Worm (Caenorhabditis elegans) whole organism, L4 larva: ENCODE measurements around the gene slc-17.4.

ENCODE experiments used
- F37D6.2 ChIP-seq: sonication (generic microtip); optimal IDR thresholded peaks from 2 replicates; lab custom pipeline; 2016; ENCODE audit warnings: mild to moderate bottlenecking, missing genetic modification characterization, missing compliant biosample characterization
- R02D3.7 ChIP-seq: fragments of 150-350 bp; sonication (generic microtip); optimal IDR thresholded peaks from 3 replicates; lab custom pipeline; 2014; ENCODE audit warnings: missing biosample characterization, missing genetic modification characterization
- Y5F2A.4 ChIP-seq: fragments of 200-800 bp; sonication (Bioruptor generic); optimal IDR thresholded peaks from 2 replicates; lab custom pipeline; 2018; ENCODE audit warnings: mild to moderate bottlenecking, missing genetic modification characterization, missing compliant biosample characterization
- ZK337.2 ChIP-seq: fragments of 200-800 bp; sonication (Bioruptor generic); IDR thresholded peaks from 2 replicates; pipeline ENCODE4 v1.3.6; 2022; ENCODE audit warnings: missing genetic modification reagents, missing genetic modification characterization, missing compliant biosample characterization
- ZK546.5 ChIP-seq, 2 experiments: sonication (generic microtip); optimal IDR thresholded peaks; 2 replicates each; lab custom pipeline; 2017; ENCODE audit warnings: missing biosample characterization in 2 of 2, missing genetic modification characterization in 2 of 2
- aly-2 ChIP-seq: sonication (generic microtip); optimal IDR thresholded peaks from 2 replicates; lab custom pipeline; 2018; ENCODE audit warnings: missing biosample characterization, missing genetic modification characterization
- attf-4 ChIP-seq: sonication (generic microtip); optimal IDR thresholded peaks from 3 replicates; lab custom pipeline; 2017; ENCODE audit warnings: missing biosample characterization, missing genetic modification characterization
- ceh-20 ChIP-seq: fragments of 200-800 bp; sonication (Bioruptor generic); IDR thresholded peaks from 2 replicates; pipeline ENCODE4 v1.3.6; 2022; ENCODE audit warnings: missing genetic modification reagents, missing genetic modification characterization, missing compliant biosample characterization
- ceh-28 ChIP-seq: fragments of 150-350 bp; optimal IDR thresholded peaks from 2 replicates; lab custom pipeline; 2014; ENCODE audit warnings: missing biosample characterization, missing genetic modification reagents, missing genetic modification characterization
- ceh-62 ChIP-seq: sonication (generic microtip); optimal IDR thresholded peaks from 2 replicates; lab custom pipeline; 2017; ENCODE audit warnings: missing biosample characterization, missing genetic modification characterization
- ctbp-1 ChIP-seq: fragments of 200-800 bp; sonication (Bioruptor generic); IDR thresholded peaks from 2 replicates; pipeline ENCODE4 v1.3.6; 2022; ENCODE audit warnings: missing genetic modification reagents, missing genetic modification characterization, missing compliant biosample characterization
- daf-12 ChIP-seq: fragments of 150-350 bp; optimal IDR thresholded peaks from 2 replicates; lab custom pipeline; 2014; ENCODE audit warnings: missing biosample characterization, missing genetic modification reagents, missing genetic modification characterization
- daf-8 ChIP-seq: fragments of 200-800 bp; sonication (Bioruptor generic); IDR thresholded peaks from 2 replicates; pipeline ENCODE4 v1.3.6; 2022; ENCODE audit warnings: missing genetic modification characterization, missing compliant biosample characterization
- dmd-6 ChIP-seq: fragments of 200-800 bp; sonication (Bioruptor generic); IDR thresholded peaks from 2 replicates; pipeline ENCODE4 v1.3.6; 2022; ENCODE audit warnings: missing genetic modification reagents, missing genetic modification characterization, missing compliant biosample characterization
- dmd-8 ChIP-seq: fragments of 200-800 bp; sonication (Bioruptor generic); IDR thresholded peaks from 2 replicates; pipeline ENCODE4 v1.3.6; 2022; ENCODE audit warnings: missing genetic modification characterization, missing compliant biosample characterization
- duxl-1 ChIP-seq: sonication (generic microtip); optimal IDR thresholded peaks from 2 replicates; lab custom pipeline; 2016; ENCODE audit warnings: mild to moderate bottlenecking, missing genetic modification characterization, moderate library complexity, missing compliant biosample characterization; ENCODE audit not compliant: poor library complexity
- egl-27 ChIP-seq: sonication (generic microtip); optimal IDR thresholded peaks from 3 replicates; lab custom pipeline; 2017; ENCODE audit warnings: missing biosample characterization, missing genetic modification reagents, missing genetic modification characterization
- egl-43 ChIP-seq: fragments of 200-800 bp; sonication (Bioruptor generic); IDR thresholded peaks from 2 replicates; pipeline ENCODE4 v1.3.6; 2022; ENCODE audit warnings: missing genetic modification reagents, missing genetic modification characterization, missing compliant biosample characterization
- fkh-10 ChIP-seq: fragments of 150-350 bp; optimal IDR thresholded peaks from 2 replicates; lab custom pipeline; 2014; ENCODE audit warnings: missing biosample characterization, missing genetic modification reagents, missing genetic modification characterization
- hif-1 ChIP-seq, 2 experiments: sonication (generic microtip); optimal IDR thresholded peaks; 2 replicates each; lab custom pipeline; 2016 to 2017; ENCODE audit warnings: missing compliant biosample characterization in 2 of 2, missing genetic modification characterization in 2 of 2, missing genetic modification reagents in 2 of 2, missing genotype in 2 of 2, mild to moderate bottlenecking in 1 of 2
- hlh-11 ChIP-seq: fragments of 200-800 bp; sonication (Bioruptor generic); optimal IDR thresholded peaks from 2 replicates; lab custom pipeline; 2018; ENCODE audit warnings: mild to moderate bottlenecking, missing genetic modification characterization, missing compliant biosample characterization
- hmg-1.1 ChIP-seq: fragments of 200-800 bp; sonication (Bioruptor generic); IDR thresholded peaks from 2 replicates; pipeline ENCODE4 v1.3.6; 2022; ENCODE audit warnings: missing genetic modification reagents, missing genetic modification characterization, missing compliant biosample characterization
- lin-13 ChIP-seq: fragments of 150-350 bp; optimal IDR thresholded peaks from 2 replicates; lab custom pipeline; 2014; ENCODE audit warnings: missing biosample characterization, missing genetic modification reagents, missing genetic modification characterization
- lin-15B ChIP-seq: fragments of 150-350 bp; sonication (generic microtip); optimal IDR thresholded peaks from 3 replicates; lab custom pipeline; 2014; ENCODE audit warnings: missing biosample characterization, missing genetic modification characterization
- lsy-2 ChIP-seq, 2 experiments: fragments of 150-350 bp in 1 of 2; sonication (generic microtip) in 1 of 2; optimal IDR thresholded peaks; 2 replicates each; lab custom pipeline; 2014 to 2017; ENCODE audit warnings: missing biosample characterization in 2 of 2, missing genetic modification characterization in 2 of 2
- mdt-29 ChIP-seq: fragments of 200-800 bp; sonication (Bioruptor generic); IDR thresholded peaks from 2 replicates; pipeline ENCODE4 v1.3.6; 2022; ENCODE audit warnings: missing genetic modification reagents, missing genetic modification characterization, missing compliant biosample characterization
- mep-1 ChIP-seq: fragments of 150-350 bp; sonication (generic microtip); optimal IDR thresholded peaks from 3 replicates; lab custom pipeline; 2014; ENCODE audit warnings: missing biosample characterization, missing genetic modification characterization
- nhr-237 ChIP-seq: sonication (generic microtip); optimal IDR thresholded peaks from 2 replicates; lab custom pipeline; 2017; ENCODE audit warnings: missing biosample characterization, missing genetic modification characterization
- nhr-41 ChIP-seq: fragments of 200-800 bp; sonication (Bioruptor generic); IDR thresholded peaks from 2 replicates; pipeline ENCODE4 v1.3.6; 2022; ENCODE audit warnings: missing genetic modification reagents, missing genetic modification characterization, missing compliant biosample characterization
- nhr-6 ChIP-seq: fragments of 150-350 bp; optimal IDR thresholded peaks from 2 replicates; lab custom pipeline; 2014; ENCODE audit warnings: missing biosample characterization, missing genetic modification characterization
- nhr-77 ChIP-seq: fragments of 150-350 bp; optimal IDR thresholded peaks from 2 replicates; lab custom pipeline; 2014; ENCODE audit warnings: missing biosample characterization, missing genetic modification characterization
- pha-4 ChIP-seq, 2 experiments: fragments of 150-350 bp in 1 of 2; fragments of 200-800 bp in 1 of 2; sonication (Bioruptor generic) in 1 of 2; IDR thresholded peaks in 1 of 2; optimal IDR thresholded peaks in 1 of 2; 2 replicates each; pipeline versions ENCODE4 v1.3.6 to Lab custom; 2014 to 2022; ENCODE audit warnings: missing genetic modification characterization in 2 of 2, missing genetic modification reagents in 2 of 2, missing biosample characterization in 1 of 2, missing compliant biosample characterization in 1 of 2
- pqm-1 ChIP-seq: sonication (generic microtip); optimal IDR thresholded peaks from 2 replicates; lab custom pipeline; 2017; ENCODE audit warnings: missing biosample characterization, missing genetic modification characterization
- skn-1 ChIP-seq: fragments of 150-350 bp; optimal IDR thresholded peaks from 2 replicates; lab custom pipeline; 2014; ENCODE audit warnings: missing biosample characterization, missing genetic modification characterization
- snpc-1.2 ChIP-seq: fragments of 200-800 bp; sonication (Bioruptor generic); IDR thresholded peaks from 2 replicates; pipeline ENCODE4 v1.3.6; 2022; ENCODE audit warnings: missing genetic modification reagents, missing genetic modification characterization, missing compliant biosample characterization
- snpc-4 ChIP-seq: fragments of 150-350 bp; optimal IDR thresholded peaks from 2 replicates; lab custom pipeline; 2014; ENCODE audit warnings: missing biosample characterization, missing genetic modification characterization
- tra-1 ChIP-seq: fragments of 200-800 bp; sonication (Bioruptor generic); IDR thresholded peaks from 2 replicates; pipeline ENCODE4 v1.3.6; 2022; ENCODE audit warnings: missing genetic modification reagents, missing genetic modification characterization, missing compliant biosample characterization
- unc-130 ChIP-seq: sonication (generic microtip); optimal IDR thresholded peaks from 2 replicates; lab custom pipeline; 2016; ENCODE audit warnings: missing genetic modification reagents, missing genetic modification characterization, missing compliant biosample characterization
- unc-39 ChIP-seq: sonication (generic microtip); optimal IDR thresholded peaks from 2 replicates; lab custom pipeline; 2017; ENCODE audit warnings: missing biosample characterization, missing genetic modification characterization
- unc-62 ChIP-seq, 3 experiments: fragments of 150-350 bp in 1 of 3; sonication (generic microtip); optimal IDR thresholded peaks in 2 of 3; peaks in 1 of 3; 1 replicate in 1 of 3; 2 replicates in 2 of 3; lab custom pipeline; 2014 to 2017; ENCODE audit warnings: missing biosample characterization in 3 of 3, missing genetic modification characterization in 3 of 3, missing genetic modification reagents in 3 of 3, missing genotype in 1 of 3
- vab-7 ChIP-seq: fragments of 200-800 bp; sonication (Bioruptor generic); IDR thresholded peaks from 2 replicates; pipeline ENCODE4 v1.3.6; 2022; ENCODE audit warnings: missing genetic modification reagents, missing genetic modification characterization, missing compliant biosample characterization
- zfp-3 ChIP-seq: fragments of 200-800 bp; sonication (Bioruptor generic); conservative IDR thresholded peaks from 2 replicates; pipeline ENCODE4 v1.3.6; 2022; ENCODE audit warnings: missing genetic modification reagents, missing genetic modification characterization, missing compliant biosample characterization
- zip-11 ChIP-seq: fragments of 200-800 bp; sonication (Bioruptor generic); IDR thresholded peaks from 2 replicates; pipeline ENCODE4 v1.3.6; 2022; ENCODE audit warnings: missing genetic modification characterization, missing compliant biosample characterization
- zip-2 ChIP-seq: fragments of 150-350 bp; optimal IDR thresholded peaks from 2 replicates; lab custom pipeline; 2014; ENCODE audit warnings: missing biosample characterization, missing genetic modification characterization

Gene slc-17.4

DNA sequence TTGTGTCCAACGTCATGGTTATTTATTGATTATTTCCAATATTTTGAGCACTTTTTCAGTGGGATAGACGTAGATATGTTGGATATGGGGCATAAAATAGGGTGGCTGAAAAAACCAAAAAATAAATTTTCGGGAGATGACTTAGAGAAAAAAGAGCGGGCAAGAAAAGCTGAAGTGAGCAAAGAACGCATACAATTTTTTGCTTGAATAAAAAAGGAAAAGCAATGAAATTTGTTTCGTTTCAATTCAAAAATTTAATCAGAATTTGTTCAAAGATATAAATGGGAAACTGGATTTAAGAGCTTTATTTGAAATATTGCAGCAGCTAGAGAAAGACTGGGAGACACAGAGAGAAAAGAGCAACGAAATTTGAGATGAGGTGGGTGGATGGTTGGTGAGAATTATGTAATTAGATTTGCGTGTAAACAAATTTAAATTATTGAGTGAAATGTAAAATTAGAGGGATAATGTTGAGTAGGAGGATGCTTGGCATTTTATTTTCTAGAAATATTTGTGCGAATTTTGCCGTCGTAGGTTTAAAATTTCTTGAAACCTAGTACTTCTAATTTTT, at the start of gene slc-17.4, which contains the start of gene T28F3.11:
Gene slc-17.4, minus strand, starts transcription at position 105 of the 571 bp plus-strand sequence.
Gene T28F3.11, minus strand, starts transcription at position 51 of the 571 bp plus-strand sequence.
- TF ChIP-seq unc-62 (GFP tag; optimal IDR thresholded peaks at IDR 0.05 in 1 of 2; lab: Kevin White, UChicago) (peak in 1 of 2 experiments; percentile 16), unc-62 (tag; optimal IDR thresholded peaks at IDR 0.05; lab: Kevin White, UChicago) (no peak), snpc-4 (tag; lab: Kevin White, UChicago) (no peak)

DNA sequence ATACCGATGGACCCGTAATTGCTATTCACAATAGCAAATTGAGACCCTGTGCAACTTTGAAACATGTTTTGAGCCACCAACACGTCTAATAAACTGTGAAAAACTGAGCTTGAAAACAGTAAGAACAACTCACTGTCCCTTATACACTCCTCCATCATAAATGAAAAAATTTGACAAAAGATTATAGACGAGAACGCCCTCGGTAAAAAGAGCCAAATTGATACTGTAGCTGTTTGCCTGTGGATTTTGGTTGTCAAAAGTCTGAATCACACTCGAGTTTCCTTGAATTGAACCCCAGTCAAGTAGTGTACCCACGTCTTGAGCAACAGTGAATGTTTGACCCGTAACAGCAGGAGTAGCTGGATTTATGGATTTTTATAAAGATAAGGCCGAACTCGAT, 49.5 kb upstream of the slc-17.4 start:
- no peak for TF ChIP-seq vab-7 (GFP tag; lab: Robert Waterston, UW)
- TF ChIP-seq unc-62 (GFP tag; optimal IDR thresholded peaks at IDR 0.05 in 1 of 2; lab: Kevin White, UChicago), result peak in 1 of 2 experiments; percentile 95
- TF ChIP-seq unc-62 (tag; optimal IDR thresholded peaks at IDR 0.05; lab: Kevin White, UChicago), result no peak
- TF ChIP-seq unc-39 (tag; lab: Kevin White, UChicago), result no peak

DNA sequence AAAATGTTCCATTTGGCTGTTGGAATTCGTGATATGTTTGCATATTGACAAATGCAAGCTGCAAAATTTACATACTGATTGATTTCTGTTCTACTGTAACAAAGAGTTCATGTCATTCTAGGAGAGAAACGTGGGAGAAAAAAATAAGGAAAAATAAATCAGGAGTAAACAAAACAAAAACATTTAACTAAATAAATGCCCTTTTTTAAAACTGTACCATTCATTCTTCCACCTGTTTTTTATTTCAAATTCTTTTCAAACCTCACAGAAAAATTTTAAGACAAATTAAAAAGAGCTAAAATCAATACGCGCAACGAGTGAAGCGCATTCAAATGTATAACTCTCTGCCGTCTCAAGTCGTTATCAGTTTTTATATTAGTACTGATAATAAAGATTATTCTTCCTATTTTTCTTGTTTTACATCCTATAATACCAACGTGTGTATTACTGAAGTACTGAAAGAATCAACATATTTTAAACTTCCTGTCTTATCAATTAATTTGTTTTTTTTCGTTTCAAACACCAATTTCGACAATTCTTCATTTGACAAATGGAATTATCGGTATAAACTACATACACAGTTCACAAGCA, 47.5 kb upstream of the slc-17.4 start, which contains the start of gene C49C3.10:
Gene C49C3.10, minus strand, starts transcription at position 51 of the 591 bp plus-strand sequence.
- TF ChIP-seq Y5F2A.4, result no peak
- no peak for TF ChIP-seq nhr-6 (tag; lab: Kevin White, UChicago)
- TF ChIP-seq aly-2 (tag; lab: Kevin White, UChicago), result no peak
- no peak for TF ChIP-seq ZK337.2 (GFP tag; lab: Robert Waterston, UW)
- no peak for TF ChIP-seq daf-12 (tag; lab: Kevin White, UChicago)
- TF ChIP-seq ceh-62 (tag; lab: Kevin White, UChicago), result no peak
- TF ChIP-seq mdt-29 (GFP tag; lab: Robert Waterston, UW), result no peak
- TF ChIP-seq pqm-1, result peak; percentile 72
- no peak for TF ChIP-seq daf-8 (GFP tag; lab: Robert Waterston, UW)
- TF ChIP-seq duxl-1 (tag; lab: Kevin White, UChicago), result no peak
- TF ChIP-seq R02D3.7 (tag; lab: Kevin White, UChicago), result no peak
- TF ChIP-seq nhr-41 (GFP tag; lab: Robert Waterston, UW), result no peak
- TF ChIP-seq tra-1 (GFP tag; lab: Robert Waterston, UW), result no peak
- no peak for TF ChIP-seq vab-7 (GFP tag; lab: Robert Waterston, UW)
- TF ChIP-seq dmd-6 (GFP tag; lab: Robert Waterston, UW), result peak; percentile 46
- peak in 1 of 2 experiments; percentile 20 for TF ChIP-seq unc-62 (GFP tag; optimal IDR thresholded peaks at IDR 0.05 in 1 of 2; lab: Kevin White, UChicago)
- TF ChIP-seq unc-62 (tag; optimal IDR thresholded peaks at IDR 0.05; lab: Kevin White, UChicago), result no peak
- TF ChIP-seq F37D6.2 (tag; lab: Kevin White, UChicago), result no peak
- no peak for TF ChIP-seq zip-11 (GFP tag; lab: Robert Waterston, UW)
- TF ChIP-seq egl-43, result no peak
- TF ChIP-seq nhr-77 (tag; lab: Kevin White, UChicago), result peak; percentile 79
- no peak for TF ChIP-seq zip-2 (tag; lab: Kevin White, UChicago)
- TF ChIP-seq snpc-1.2, result no peak
- TF ChIP-seq unc-130 (GFP tag; lab: Kevin White, UChicago), result no peak
- TF ChIP-seq zfp-3 (GFP tag; lab: Robert Waterston, UW), result no peak
- no peak for TF ChIP-seq egl-27 (tag; lab: Kevin White, UChicago)
- TF ChIP-seq lin-15B (tag; lab: Kevin White, UChicago), result no peak
- no peak for TF ChIP-seq attf-4 (tag; lab: Kevin White, UChicago)
- TF ChIP-seq unc-39 (tag; lab: Kevin White, UChicago), result no peak
- TF ChIP-seq hif-1 (tag; optimal IDR thresholded peaks at IDR 0.05; lab: Kevin White, UChicago), result no peak
- peak; percentile 54 for TF ChIP-seq hlh-11 (tag; lab: Kevin White, UChicago)
- no peak for TF ChIP-seq skn-1 (tag; lab: Kevin White, UChicago)
- no peak for TF ChIP-seq ceh-28 (tag; lab: Kevin White, UChicago)
- no peak for TF ChIP-seq dmd-8
- TF ChIP-seq lsy-2 (tag; optimal IDR thresholded peaks at IDR 0.05; lab: Kevin White, UChicago), result no peak
- no peak for TF ChIP-seq ctbp-1 (GFP tag; lab: Robert Waterston, UW)
- TF ChIP-seq mep-1 (tag; lab: Kevin White, UChicago), result no peak
- TF ChIP-seq lin-13 (GFP tag; lab: Kevin White, UChicago), result no peak
- TF ChIP-seq fkh-10 (GFP tag; lab: Kevin White, UChicago), result no peak
- no peak for TF ChIP-seq pha-4 (GFP tag; IDR thresholded peaks at IDR 0.05; lab: Robert Waterston, UW)
- TF ChIP-seq pha-4 (tag; optimal IDR thresholded peaks at IDR 0.05; lab: Kevin White, UChicago), result no peak
- no peak for TF ChIP-seq ceh-20 (GFP tag; lab: Robert Waterston, UW)
- TF ChIP-seq nhr-237 (tag; lab: Kevin White, UChicago), result no peak
- TF ChIP-seq ZK546.5 (tag; optimal IDR thresholded peaks at IDR 0.05; lab: Kevin White, UChicago), result no peak
- no peak for TF ChIP-seq hmg-1.1 (GFP tag; lab: Robert Waterston, UW)
